Worm (Caenorhabditis elegans): ENCODE data around the gene flp-12.
A peak's percentile ranks its signal among the peaks of the same experiment; 100 is the strongest.

The flp-12 gene

DNA sequence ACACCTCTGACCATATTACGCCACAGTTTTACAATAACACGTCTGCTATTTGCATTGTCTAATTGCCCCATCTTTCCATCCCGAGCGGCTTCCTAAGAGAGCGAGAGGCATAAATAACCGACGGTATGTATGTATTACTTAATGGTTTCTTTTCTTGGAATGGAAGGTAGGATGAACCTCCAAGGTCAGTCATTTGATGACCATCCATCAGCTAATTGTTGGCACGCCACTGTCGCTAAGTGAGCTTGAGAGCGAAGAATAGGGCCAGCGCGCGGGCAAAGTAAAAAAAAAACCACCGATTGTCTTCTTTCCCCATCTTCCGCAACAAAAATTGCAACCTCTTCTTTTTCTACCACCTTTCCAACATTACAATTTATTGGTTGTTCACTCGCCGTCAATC, 36.1 kb downstream of the flp-12 start:
- no peak for TF ChIP-seq F13C5.2 (tag; optimal IDR thresholded peaks at IDR 0.05)
- no peak for TF ChIP-seq flt-1 (GFP tag; IDR thresholded peaks at IDR 0.05)
- no peak for TF ChIP-seq ets-7 (tag; optimal IDR thresholded peaks at IDR 0.05)

- no peak for TF ChIP-seq hmg-4 (GFP tag; optimal IDR thresholded peaks at IDR 0.05)
- no peak for TF ChIP-seq sea-1 (GFP tag; conservative IDR thresholded peaks at IDR 0.05)
- no peak for TF ChIP-seq aly-1 (tag; optimal IDR thresholded peaks at IDR 0.05)
- no peak for TF ChIP-seq B0310.2 (tag; optimal IDR thresholded peaks at IDR 0.05)
- no peak for TF ChIP-seq tbx-37 (GFP tag; conservative IDR thresholded peaks at IDR 0.05)
- no peak for TF ChIP-seq pes-1 (GFP tag; IDR thresholded peaks at IDR 0.05)
- no peak for TF ChIP-seq ceh-13 (GFP tag; optimal IDR thresholded peaks at IDR 0.05)
- no peak for TF ChIP-seq tbx-11 (GFP tag; IDR thresholded peaks at IDR 0.05)
- TF ChIP-seq hmbx-1 (tag; optimal IDR thresholded peaks at IDR 0.05), result no peak
- TF ChIP-seq ama-1 (optimal IDR thresholded peaks at IDR 0.05), result no peak
- TF ChIP-seq tra-4 (tag; optimal IDR thresholded peaks at IDR 0.05), result no peak
- no peak for TF ChIP-seq hnd-1 (tag; optimal IDR thresholded peaks at IDR 0.05)
- no peak for TF ChIP-seq scrt-1 (GFP tag; IDR thresholded peaks at IDR 0.05)
- TF ChIP-seq F13C5.2 (tag; optimal IDR thresholded peaks at IDR 0.05), result no peak
- TF ChIP-seq ets-7 (tag; optimal IDR thresholded peaks at IDR 0.05), result no peak
- no peak for TF ChIP-seq ceh-36 (tag; optimal IDR thresholded peaks at IDR 0.05)
- no peak for TF ChIP-seq flt-1 (GFP tag; IDR thresholded peaks at IDR 0.05)
These were observed 37.8 kb downstream of the flp-12 start, which contains the start of gene ham-2 for ce11 chrX:4554385-4554784. Gene ham-2, plus strand, starts transcription at chrX:4554685.

- no peak for TF ChIP-seq hnd-1 (tag; optimal IDR thresholded peaks at IDR 0.05)
These were observed 38.7 kb downstream of the flp-12 start for ce11 chrX:4553491-4553890.

DNA sequence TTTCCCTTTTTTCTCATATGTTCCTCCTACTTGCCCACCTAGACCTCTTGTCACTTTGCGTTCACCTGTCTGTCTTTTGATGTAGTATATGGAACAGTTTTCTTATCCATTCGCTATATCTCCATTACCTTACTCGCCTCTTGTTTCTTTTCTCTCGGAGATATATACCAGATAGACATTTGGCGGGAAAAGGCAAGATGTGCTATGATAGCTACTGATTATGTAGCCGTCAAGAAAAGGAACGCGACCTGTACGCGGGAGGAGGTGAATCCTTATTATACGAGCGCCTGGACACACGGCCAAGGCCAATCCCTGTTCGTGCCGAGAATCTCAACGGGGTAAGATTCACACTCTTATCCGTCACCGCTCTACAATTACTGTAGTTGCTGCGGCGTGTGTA, 39.1 kb downstream of the flp-12 start:
- TF ChIP-seq tbx-11 (GFP tag; IDR thresholded peaks at IDR 0.05) (no peak), hmg-4 (GFP tag; optimal IDR thresholded peaks at IDR 0.05) (no peak), hnd-1 (tag; optimal IDR thresholded peaks at IDR 0.05) (no peak), tra-4 (tag; optimal IDR thresholded peaks at IDR 0.05) (no peak), scrt-1 (GFP tag; IDR thresholded peaks at IDR 0.05) (no peak), pes-1 (GFP tag; IDR thresholded peaks at IDR 0.05) (no peak), tbx-37 (GFP tag; conservative IDR thresholded peaks at IDR 0.05) (no peak), ceh-13 (GFP tag; optimal IDR thresholded peaks at IDR 0.05) (no peak), ceh-36 (tag; optimal IDR thresholded peaks at IDR 0.05) (no peak), F13C5.2 (tag; optimal IDR thresholded peaks at IDR 0.05) (no peak), flt-1 (GFP tag; IDR thresholded peaks at IDR 0.05) (no peak), aly-1 (tag; optimal IDR thresholded peaks at IDR 0.05) (no peak), B0310.2 (tag; optimal IDR thresholded peaks at IDR 0.05) (no peak), ama-1 (optimal IDR thresholded peaks at IDR 0.05) (no peak), ets-7 (tag; optimal IDR thresholded peaks at IDR 0.05) (no peak), sea-1 (GFP tag; conservative IDR thresholded peaks at IDR 0.05) (no peak), hmbx-1 (tag; optimal IDR thresholded peaks at IDR 0.05) (no peak)

DNA sequence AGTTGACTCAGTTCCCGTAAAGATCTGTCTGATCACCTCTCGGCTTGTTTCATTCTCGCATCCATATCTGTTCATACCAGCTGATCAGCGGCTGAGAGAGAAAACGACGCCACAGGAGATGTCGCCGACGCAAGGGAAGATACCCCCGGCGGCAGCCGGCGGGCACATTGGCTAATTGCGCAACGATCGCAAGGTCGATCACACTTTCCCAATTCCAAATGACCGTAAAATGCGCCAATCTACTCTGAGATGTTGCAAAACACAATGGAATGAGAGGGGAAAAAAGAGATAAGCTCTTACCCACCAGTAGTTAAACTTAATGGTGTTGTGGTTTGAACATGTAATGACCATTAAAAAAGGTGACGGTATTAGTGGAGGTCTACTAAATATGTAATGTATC, 41.2 kb downstream of the flp-12 start:
- no peak for TF ChIP-seq sea-1 (GFP tag; conservative IDR thresholded peaks at IDR 0.05)
- peak; percentile 8 for TF ChIP-seq hmg-4 (GFP tag; optimal IDR thresholded peaks at IDR 0.05)

DNA sequence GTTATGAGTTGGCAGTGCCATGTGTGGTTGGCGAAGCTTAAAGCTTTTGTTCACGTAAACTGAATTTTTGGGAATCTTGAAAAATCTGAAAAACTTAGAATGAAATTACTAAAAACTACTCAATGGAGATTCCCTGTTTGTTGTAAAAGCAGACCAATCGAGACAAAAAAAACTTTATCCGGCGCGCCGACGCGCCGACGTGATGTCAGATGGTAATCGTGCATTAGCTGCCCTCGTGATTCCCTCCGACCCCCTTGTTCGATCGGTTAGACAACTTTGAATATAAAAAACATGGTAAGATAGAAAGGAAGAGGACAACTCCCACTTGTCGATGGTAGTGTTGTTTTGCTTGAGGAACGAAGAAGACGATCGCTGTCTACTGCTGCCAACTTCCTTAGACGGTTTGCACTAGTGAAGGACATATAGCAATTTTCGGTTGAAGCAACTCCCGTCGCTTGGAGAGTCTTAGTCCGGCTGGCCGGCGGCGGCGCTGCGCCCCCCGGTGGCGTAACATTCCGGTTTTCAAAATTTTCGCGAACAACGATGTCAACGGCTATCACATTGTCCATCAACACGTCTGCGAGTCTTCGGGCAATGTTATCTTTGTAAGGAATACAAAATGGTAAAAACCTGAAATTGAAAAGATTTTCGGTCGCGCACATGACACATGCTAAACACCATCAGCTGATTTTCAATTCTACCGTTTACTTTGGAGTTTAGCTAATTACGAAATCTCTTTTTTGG, 42.1 kb downstream of the flp-12 start, which contains the start of gene C07A12.18:
Gene C07A12.18 (minus strand): TSS at position 51 of the 744 bp plus-strand sequence.
- TF ChIP-seq hnd-1 (tag; optimal IDR thresholded peaks at IDR 0.05) (no peak), ama-1 (optimal IDR thresholded peaks at IDR 0.05) (no peak), scrt-1 (GFP tag; IDR thresholded peaks at IDR 0.05) (0 out of 2 replicates have a peak, but pooled peaks have one; percentile 34)

DNA sequence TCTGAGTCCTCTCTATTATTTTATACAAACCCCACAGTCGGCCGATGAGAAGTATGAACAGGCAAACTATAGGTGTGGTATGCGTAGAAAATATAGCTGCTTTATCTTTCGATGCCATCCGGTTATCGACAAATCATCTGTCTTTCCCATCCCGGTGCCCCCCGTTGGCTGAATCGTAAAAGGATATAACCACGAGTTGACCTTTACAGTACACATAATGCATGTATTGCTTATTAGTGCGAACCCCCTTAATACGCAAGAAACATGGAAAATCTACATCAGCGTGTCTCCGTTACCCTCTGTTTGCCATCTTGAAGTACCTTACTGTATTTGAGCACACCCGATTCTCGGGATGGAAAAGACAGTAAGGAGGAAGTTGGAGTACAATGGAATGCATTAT, 43.2 kb downstream of the flp-12 start:
- TF ChIP-seq tbx-11 (GFP tag; IDR thresholded peaks at IDR 0.05) (no peak), scrt-1 (GFP tag; IDR thresholded peaks at IDR 0.05) (no peak), flt-1 (GFP tag; IDR thresholded peaks at IDR 0.05) (no peak), hnd-1 (tag; optimal IDR thresholded peaks at IDR 0.05) (no peak)

- TF ChIP-seq ceh-13 (GFP tag; optimal IDR thresholded peaks at IDR 0.05) (no peak), ceh-36 (tag; optimal IDR thresholded peaks at IDR 0.05) (no peak), aly-1 (tag; optimal IDR thresholded peaks at IDR 0.05) (no peak), scrt-1 (GFP tag; IDR thresholded peaks at IDR 0.05) (no peak), hmg-4 (GFP tag; optimal IDR thresholded peaks at IDR 0.05) (no peak), ets-7 (tag; optimal IDR thresholded peaks at IDR 0.05) (no peak)
These were observed 47.6 kb downstream of the flp-12 start, which contains the start of gene C07A12.2 for ce11 chrX:4544543-4544942. Gene C07A12.2, plus strand, starts transcription at chrX:4544843.

Measured in whole organism, early embryonic.